Worm (Caenorhabditis elegans) whole organism, midembryonic: ENCODE measurements around the gene C17C3.15.

ENCODE experiments used
- T22C8.4 ChIP-seq: fragments of 200-800 bp; sonication (Bioruptor generic); IDR thresholded peaks from 2 replicates; pipeline ENCODE4 v1.3.6; 2022; ENCODE audit warnings: missing genetic modification characterization, missing compliant biosample characterization
- klf-2 ChIP-seq: fragments of 200-800 bp; sonication (Bioruptor generic); conservative IDR thresholded peaks from 2 replicates; pipeline ENCODE4 v1.3.6; 2022; ENCODE audit warnings: missing genetic modification reagents, missing genetic modification characterization, missing compliant biosample characterization
- tab-1 ChIP-seq: fragments of 200-800 bp; sonication (Bioruptor generic); IDR thresholded peaks from 2 replicates; pipeline ENCODE4 v1.3.6; 2022; ENCODE audit warnings: missing genetic modification characterization, missing compliant biosample characterization

ce11 chrII:5533642-5534041, 36.8 kb upstream of the C17C3.15 start, which contains the start of gene hlh-26:
- TF ChIP-seq tab-1, result no peak
- no peak for TF ChIP-seq T22C8.4 (GFP tag; lab: Robert Waterston, UW)
- TF ChIP-seq klf-2 (GFP tag; lab: Robert Waterston, UW), result no peak
